Worm (Caenorhabditis elegans) whole organism, mixed stage, embryonic: Measurements from ENCODE around the gene chil-10.

ENCODE experiments used
- blmp-1 ChIP-seq: fragments of 150-350 bp; optimal IDR thresholded peaks from 2 replicates; lab custom pipeline; 2014; ENCODE audit warnings: missing biosample characterization, missing genetic modification characterization
- ceh-43 ChIP-seq: fragments of 200-800 bp; sonication (Bioruptor generic); optimal IDR thresholded peaks from 2 replicates; lab custom pipeline; 2018; ENCODE audit warnings: mild to moderate bottlenecking, missing genetic modification characterization, moderate library complexity, missing compliant biosample characterization
- ces-1 ChIP-seq: fragments of 150-350 bp; optimal IDR thresholded peaks from 2 replicates; lab custom pipeline; 2014; ENCODE audit warnings: missing biosample characterization, missing genetic modification reagents, missing genetic modification characterization
- elt-1 ChIP-seq: sonication (generic microtip); optimal IDR thresholded peaks from 2 replicates; lab custom pipeline; 2017; ENCODE audit warnings: missing genetic modification characterization, mild to moderate bottlenecking, missing compliant biosample characterization, antibody characterized with exemption, moderate library complexity, borderline replicate concordance; ENCODE audit not compliant: insufficient read depth
- elt-3 ChIP-seq: fragments of 150-350 bp; optimal IDR thresholded peaks from 2 replicates; lab custom pipeline; 2014; ENCODE audit warnings: missing biosample characterization, missing genetic modification characterization
- mls-2 ChIP-seq: sonication (generic microtip); optimal IDR thresholded peaks from 2 replicates; lab custom pipeline; 2016; ENCODE audit warnings: mild to moderate bottlenecking, missing genetic modification characterization, moderate library complexity, missing compliant biosample characterization
- nhr-12 ChIP-seq: fragments of 150-350 bp; optimal IDR thresholded peaks from 2 replicates; lab custom pipeline; 2014; ENCODE audit warnings: missing biosample characterization, missing genetic modification characterization
- nhr-28 ChIP-seq: fragments of 150-350 bp; optimal IDR thresholded peaks from 2 replicates; lab custom pipeline; 2014; ENCODE audit warnings: missing biosample characterization, missing genetic modification characterization
- sem-2 ChIP-seq: fragments of 200-800 bp; sonication (Bioruptor generic); optimal IDR thresholded peaks from 2 replicates; lab custom pipeline; 2018; ENCODE audit warnings: mild to moderate bottlenecking, missing genetic modification characterization, missing compliant biosample characterization
- tbx-8 ChIP-seq: fragments of 200-800 bp; sonication (Bioruptor generic); optimal IDR thresholded peaks from 2 replicates; lab custom pipeline; 2018; ENCODE audit warnings: mild to moderate bottlenecking, missing genetic modification characterization, moderate library complexity, missing compliant biosample characterization

chil-10 gene

ce11 chrX:1009512-1009911 lies 51.8 kb downstream of the chil-10 start:
- TF ChIP-seq mls-2 = no peak
- TF ChIP-seq ces-1 = no peak
- no peak for TF ChIP-seq elt-3
- no peak for TF ChIP-seq nhr-12 (tag; lab: Kevin White, UChicago)
- no peak for TF ChIP-seq sem-2 (GFP tag; lab: Kevin White, UChicago)
- no peak for TF ChIP-seq tbx-8 (GFP tag; lab: Kevin White, UChicago)
- TF ChIP-seq elt-1 = no peak
- no peak for TF ChIP-seq ceh-43 (GFP tag; lab: Kevin White, UChicago)
- no peak for TF ChIP-seq blmp-1 (tag; lab: Kevin White, UChicago)
- TF ChIP-seq nhr-28 (tag; lab: Kevin White, UChicago) = no peak
- TF ChIP-seq, all 35 proteins: peak for 0
